Fruit fly (Drosophila melanogaster) Kc167 (cell line): ENCODE data around the gene CG6621.

ENCODE experiments used
- Myc ChIP-seq: fragments of >200 bp; optimal IDR thresholded peaks from 2 replicates; lab custom pipeline; 2017; ENCODE audit warnings: missing external identifiers
- insv ChIP-seq: fragments of >200 bp; optimal IDR thresholded peaks from 3 replicates; lab custom pipeline; 2018; ENCODE audit warnings: missing external identifiers
- psq ChIP-seq: fragments of >200 bp; optimal IDR thresholded peaks from 2 replicates; lab custom pipeline; 2017; ENCODE audit warnings: missing external identifiers

dm6 chr3R:10872820-10873219 is 20.5 kb downstream of the CG6621 start, which contains the start of gene CG4596:
- TF ChIP-seq insv (lab: Kevin White, UChicago) (no peak), psq (lab: Kevin White, UChicago) (no peak), Myc (lab: Kevin White, UChicago) (no peak)
